Fruit fly (Drosophila melanogaster): ENCODE measurements around the gene CG11164.

- TF ChIP-seq Myc (optimal IDR thresholded peaks at IDR 0.05): no peak
- TF ChIP-seq sage (GFP tag; optimal IDR thresholded peaks at IDR 0.05): no peak
- TF ChIP-seq rgr (GFP tag; optimal IDR thresholded peaks at IDR 0.05): no peak
- no peak for TF ChIP-seq Hr83 (GFP tag; optimal IDR thresholded peaks at IDR 0.05; ENCODE audit: poor library complexity, severe bottlenecking)
- no peak for TF ChIP-seq lola (GFP tag; optimal IDR thresholded peaks at IDR 0.05)
- no peak for TF ChIP-seq br (GFP tag; optimal IDR thresholded peaks at IDR 0.05)
- TF ChIP-seq Dfd (GFP tag; optimal IDR thresholded peaks at IDR 0.05): no peak
- TF ChIP-seq OdsH (GFP tag; optimal IDR thresholded peaks at IDR 0.05): no peak
- no peak for TF ChIP-seq fru (GFP tag; optimal IDR thresholded peaks at IDR 0.05)
- no peak for TF ChIP-seq brk (GFP tag; optimal IDR thresholded peaks at IDR 0.05)
- TF ChIP-seq psq (GFP tag; optimal IDR thresholded peaks at IDR 0.05): peak; percentile 18
- no peak for TF ChIP-seq CG9705 (GFP tag; optimal IDR thresholded peaks at IDR 0.05)
- no peak for TF ChIP-seq Abd-B (GFP tag; optimal IDR thresholded peaks at IDR 0.05)
Measured at dm6 chrX:13670329-13670847, 2.6 kb downstream of the CG11164 start.

Measured in whole organism, wandering third instar larva.